Worm (Caenorhabditis elegans) whole organism, mixed stage, embryonic: ENCODE data around the gene pch-2.
A peak's percentile ranks its signal among the peaks of the same experiment; 100 is the strongest.

Experiments
- M03D4.4 ChIP-seq: sonication (generic microtip); optimal IDR thresholded peaks from 2 replicates; lab custom pipeline; 2017; ENCODE audit warnings: mild to moderate bottlenecking, missing genetic modification characterization, missing compliant biosample characterization
- bed-3 ChIP-seq: fragments of 200-800 bp; sonication (Bioruptor generic); optimal IDR thresholded peaks from 3 replicates; lab custom pipeline; 2018; ENCODE audit warnings: mild to moderate bottlenecking, missing genetic modification characterization, moderate library complexity, missing compliant biosample characterization
- blmp-1 ChIP-seq: fragments of 150-350 bp; optimal IDR thresholded peaks from 2 replicates; lab custom pipeline; 2014; ENCODE audit warnings: missing biosample characterization, missing genetic modification characterization
- ceh-39 ChIP-seq: fragments of 150-350 bp; optimal IDR thresholded peaks from 2 replicates; lab custom pipeline; 2014; ENCODE audit warnings: missing biosample characterization, missing genetic modification characterization
- ceh-43 ChIP-seq: fragments of 200-800 bp; sonication (Bioruptor generic); optimal IDR thresholded peaks from 2 replicates; lab custom pipeline; 2018; ENCODE audit warnings: mild to moderate bottlenecking, missing genetic modification characterization, moderate library complexity, missing compliant biosample characterization
- ceh-83 ChIP-seq: fragments of 200-800 bp; sonication (Bioruptor generic); optimal IDR thresholded peaks from 2 replicates; lab custom pipeline; 2018; ENCODE audit warnings: mild to moderate bottlenecking, missing genetic modification characterization, missing compliant biosample characterization
- ces-1 ChIP-seq: fragments of 150-350 bp; optimal IDR thresholded peaks from 2 replicates; lab custom pipeline; 2014; ENCODE audit warnings: missing biosample characterization, missing genetic modification reagents, missing genetic modification characterization
- cnd-1 ChIP-seq: fragments of 200-800 bp; sonication (Bioruptor generic); optimal IDR thresholded peaks from 2 replicates; lab custom pipeline; 2018; ENCODE audit warnings: mild to moderate bottlenecking, missing genetic modification characterization, missing compliant biosample characterization
- drap-1 ChIP-seq: fragments of 200-800 bp; sonication (Bioruptor generic); optimal IDR thresholded peaks from 3 replicates; lab custom pipeline; 2018; ENCODE audit warnings: mild to moderate bottlenecking, missing genetic modification characterization, missing compliant biosample characterization
- elt-1 ChIP-seq: sonication (generic microtip); optimal IDR thresholded peaks from 2 replicates; lab custom pipeline; 2017; ENCODE audit warnings: missing genetic modification characterization, mild to moderate bottlenecking, missing compliant biosample characterization, antibody characterized with exemption, moderate library complexity, borderline replicate concordance; ENCODE audit not compliant: insufficient read depth
- elt-3 ChIP-seq: fragments of 150-350 bp; optimal IDR thresholded peaks from 2 replicates; lab custom pipeline; 2014; ENCODE audit warnings: missing biosample characterization, missing genetic modification characterization
- flh-1 ChIP-seq: fragments of 200-800 bp; sonication (Bioruptor generic); optimal IDR thresholded peaks from 2 replicates; lab custom pipeline; 2018; ENCODE audit warnings: mild to moderate bottlenecking, missing genetic modification characterization, moderate library complexity, missing compliant biosample characterization
- ham-2 ChIP-seq: fragments of 200-800 bp; sonication (Bioruptor generic); optimal IDR thresholded peaks from 2 replicates; lab custom pipeline; 2018; ENCODE audit warnings: mild to moderate bottlenecking, missing genetic modification characterization, missing compliant biosample characterization
- hlh-1 ChIP-seq: fragments of 150-350 bp; optimal IDR thresholded peaks from 2 replicates; lab custom pipeline; 2014; ENCODE audit warnings: missing biosample characterization, missing genetic modification reagents, missing genetic modification characterization
- lin-13 ChIP-seq: fragments of 150-350 bp; optimal IDR thresholded peaks from 2 replicates; lab custom pipeline; 2014; ENCODE audit warnings: missing biosample characterization, missing genetic modification characterization
- lin-32 ChIP-seq: fragments of 200-800 bp; sonication (Bioruptor generic); optimal IDR thresholded peaks from 2 replicates; lab custom pipeline; 2018; ENCODE audit warnings: mild to moderate bottlenecking, missing genetic modification characterization, missing compliant biosample characterization
- lsy-2 ChIP-seq: fragments of 150-350 bp; optimal IDR thresholded peaks from 2 replicates; lab custom pipeline; 2014; ENCODE audit warnings: missing biosample characterization, missing genetic modification characterization
- mab-5 ChIP-seq: fragments of 150-350 bp; optimal IDR thresholded peaks from 2 replicates; lab custom pipeline; 2014; ENCODE audit warnings: missing biosample characterization, missing genetic modification characterization
- mep-1 ChIP-seq: fragments of 150-350 bp; optimal IDR thresholded peaks from 2 replicates; lab custom pipeline; 2017; ENCODE audit warnings: missing biosample characterization, missing genetic modification reagents, missing genetic modification characterization, inconsistent platforms
- mls-2 ChIP-seq: sonication (generic microtip); optimal IDR thresholded peaks from 2 replicates; lab custom pipeline; 2016; ENCODE audit warnings: mild to moderate bottlenecking, missing genetic modification characterization, moderate library complexity, missing compliant biosample characterization
- nhr-12 ChIP-seq: fragments of 150-350 bp; optimal IDR thresholded peaks from 2 replicates; lab custom pipeline; 2014; ENCODE audit warnings: missing biosample characterization, missing genetic modification characterization
- nhr-2 ChIP-seq: fragments of 150-350 bp; optimal IDR thresholded peaks from 2 replicates; lab custom pipeline; 2014; ENCODE audit warnings: missing biosample characterization, missing genetic modification characterization
- nhr-237 ChIP-seq: fragments of 150-350 bp; optimal IDR thresholded peaks from 2 replicates; lab custom pipeline; 2014; ENCODE audit warnings: missing biosample characterization, missing genetic modification characterization
- nhr-28 ChIP-seq: fragments of 150-350 bp; optimal IDR thresholded peaks from 2 replicates; lab custom pipeline; 2014; ENCODE audit warnings: missing biosample characterization, missing genetic modification characterization
- nhr-76 ChIP-seq: sonication (generic microtip); optimal IDR thresholded peaks from 2 replicates; lab custom pipeline; 2017; ENCODE audit warnings: missing biosample characterization, missing genetic modification characterization
- pha-4 ChIP-seq: fragments of 150-350 bp; optimal IDR thresholded peaks from 2 replicates; lab custom pipeline; 2018; ENCODE audit warnings: missing biosample characterization, missing genetic modification reagents, missing genetic modification characterization
- sem-2 ChIP-seq: fragments of 200-800 bp; sonication (Bioruptor generic); optimal IDR thresholded peaks from 2 replicates; lab custom pipeline; 2018; ENCODE audit warnings: mild to moderate bottlenecking, missing genetic modification characterization, missing compliant biosample characterization
- snpc-4 ChIP-seq: fragments of 150-350 bp; optimal IDR thresholded peaks from 2 replicates; lab custom pipeline; 2014; ENCODE audit warnings: missing biosample characterization, missing genetic modification characterization
- sptf-1 ChIP-seq: sonication (generic microtip); optimal IDR thresholded peaks from 2 replicates; lab custom pipeline; 2017; ENCODE audit warnings: mild to moderate bottlenecking, missing genetic modification characterization, moderate library complexity, missing compliant biosample characterization
- tbx-8 ChIP-seq: fragments of 200-800 bp; sonication (Bioruptor generic); optimal IDR thresholded peaks from 2 replicates; lab custom pipeline; 2018; ENCODE audit warnings: mild to moderate bottlenecking, missing genetic modification characterization, moderate library complexity, missing compliant biosample characterization
- unc-120 ChIP-seq: sonication (generic microtip); optimal IDR thresholded peaks from 2 replicates; lab custom pipeline; 2017; ENCODE audit warnings: missing genetic modification characterization, missing compliant biosample characterization; ENCODE audit not compliant: poor library complexity, severe bottlenecking
- unc-39 ChIP-seq: fragments of 150-350 bp; optimal IDR thresholded peaks from 2 replicates; lab custom pipeline; 2014; ENCODE audit warnings: missing biosample characterization, missing genetic modification characterization
- unc-62 ChIP-seq: fragments of 150-350 bp; optimal IDR thresholded peaks from 2 replicates; lab custom pipeline; 2014; ENCODE audit warnings: missing biosample characterization, missing genetic modification reagents, missing genetic modification characterization
- zip-8 ChIP-seq: fragments of 150-350 bp; optimal IDR thresholded peaks from 2 replicates; lab custom pipeline; 2014; ENCODE audit warnings: missing biosample characterization, missing genetic modification characterization
- ztf-11 ChIP-seq: fragments of 150-350 bp; optimal IDR thresholded peaks from 2 replicates; lab custom pipeline; 2014; ENCODE audit warnings: missing biosample characterization, missing genetic modification characterization

Gene pch-2

DNA sequence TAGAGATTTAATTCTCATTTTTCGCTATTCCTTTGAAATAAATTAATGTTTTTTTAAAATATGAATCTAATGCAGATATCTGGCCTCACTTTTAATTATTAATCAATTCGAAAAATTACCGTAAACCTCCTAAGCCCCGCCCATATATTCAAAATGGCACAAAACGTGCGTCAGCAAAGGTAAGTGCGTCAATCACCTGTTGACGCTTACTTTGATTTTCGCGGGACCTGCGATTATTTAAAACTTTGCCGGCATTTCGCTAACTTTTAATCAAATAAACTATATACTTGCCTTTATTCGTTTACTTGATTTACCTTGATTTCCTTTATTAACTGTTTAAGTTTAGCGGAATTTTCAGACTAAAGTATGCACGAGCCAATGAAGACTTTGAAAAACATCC, at the start of gene pch-2:
Gene pch-2, plus strand, starts transcription at position 359 of the 400 bp plus-strand sequence.
- TF ChIP-seq lin-32 (GFP tag; lab: Kevin White, UChicago) (no peak), mab-5 (tag; lab: Kevin White, UChicago) (no peak), zip-8 (tag; lab: Kevin White, UChicago) (no peak), ceh-39 (tag; lab: Kevin White, UChicago) (no peak), nhr-76 (no peak), cnd-1 (no peak), drap-1 (GFP tag; lab: Kevin White, UChicago) (no peak), mls-2 (tag; lab: Kevin White, UChicago) (no peak), tbx-8 (GFP tag; lab: Kevin White, UChicago) (no peak), bed-3 (GFP tag; lab: Kevin White, UChicago) (no peak), nhr-2 (tag; lab: Kevin White, UChicago) (no peak), elt-1 (tag; lab: Kevin White, UChicago) (no peak), ceh-43 (GFP tag; lab: Kevin White, UChicago) (no peak), ham-2 (GFP tag; lab: Kevin White, UChicago) (no peak), M03D4.4 (tag; lab: Kevin White, UChicago) (no peak), lsy-2 (tag; lab: Kevin White, UChicago) (peak; percentile 87), lin-13 (peak; percentile 28), blmp-1 (no peak), unc-120 (no peak), nhr-28 (tag; lab: Kevin White, UChicago) (no peak), ces-1 (peak; percentile 1), flh-1 (GFP tag; lab: Kevin White, UChicago) (no peak), hlh-1 (no peak), sem-2 (GFP tag; lab: Kevin White, UChicago) (no peak), elt-3 (tag; lab: Kevin White, UChicago) (no peak), ztf-11 (tag; lab: Kevin White, UChicago) (no peak), snpc-4 (no peak), sptf-1 (tag; lab: Kevin White, UChicago) (no peak), mep-1 (peak; percentile 35), nhr-12 (no peak), pha-4 (no peak), unc-62 (GFP tag; lab: Kevin White, UChicago) (no peak), ceh-83 (GFP tag; lab: Kevin White, UChicago) (no peak), nhr-237 (tag; lab: Kevin White, UChicago) (peak; percentile 9), unc-39 (tag; lab: Kevin White, UChicago) (no peak)

- no peak for TF ChIP-seq nhr-237 (tag; lab: Kevin White, UChicago)
- TF ChIP-seq snpc-4, result no peak
- no peak for TF ChIP-seq ceh-43 (GFP tag; lab: Kevin White, UChicago)
- no peak for TF ChIP-seq nhr-28 (tag; lab: Kevin White, UChicago)
- TF ChIP-seq nhr-76, result no peak
- no peak for TF ChIP-seq sem-2 (GFP tag; lab: Kevin White, UChicago)
- no peak for TF ChIP-seq elt-3 (tag; lab: Kevin White, UChicago)
- TF ChIP-seq drap-1 (GFP tag; lab: Kevin White, UChicago), result no peak
- no peak for TF ChIP-seq elt-1 (tag; lab: Kevin White, UChicago)
- no peak for TF ChIP-seq bed-3 (GFP tag; lab: Kevin White, UChicago)
- TF ChIP-seq ceh-39 (tag; lab: Kevin White, UChicago), result no peak
- TF ChIP-seq nhr-2 (tag; lab: Kevin White, UChicago), result no peak
- TF ChIP-seq lsy-2 (tag; lab: Kevin White, UChicago), result no peak
- no peak for TF ChIP-seq sptf-1 (tag; lab: Kevin White, UChicago)
Observed at ce11 chrII:8112063-8112462, 46.1 kb upstream of the pch-2 start, which contains the start of gene lron-4. Gene lron-4, minus strand, starts transcription at chrII:8112163.

DNA sequence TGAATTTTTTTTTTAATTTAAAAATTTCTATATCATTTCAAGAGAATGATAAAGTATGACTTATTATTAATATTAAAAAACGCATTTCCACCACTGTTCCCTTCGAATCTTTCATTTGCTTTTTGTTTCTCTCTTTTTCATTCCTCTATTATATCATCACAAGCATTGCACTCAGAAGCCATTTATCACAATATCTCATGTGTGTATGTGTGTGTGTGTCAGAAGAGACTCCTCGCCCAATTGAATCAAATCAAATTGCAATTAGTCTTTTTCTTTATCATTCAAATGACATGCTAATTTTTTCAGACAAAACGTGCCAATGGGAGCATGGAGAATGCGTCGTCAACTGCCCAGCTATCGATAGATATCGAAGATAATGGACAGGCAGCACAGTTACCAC, 42.0 kb upstream of the pch-2 start, which contains the start of gene unc-105:
Gene unc-105, plus strand, starts transcription at position 301 of the 400 bp plus-strand sequence.
- TF ChIP-seq unc-62 (GFP tag; lab: Kevin White, UChicago), result peak; percentile 26
- TF ChIP-seq elt-3 (tag; lab: Kevin White, UChicago), result no peak

- TF ChIP-seq unc-120 (peak; percentile 79), bed-3 (GFP tag; lab: Kevin White, UChicago) (no peak)
- TF ChIP-seq, all 35 proteins: peak for 1
Observed at ce11 chrII:8117426-8117825, 40.7 kb upstream of the pch-2 start.
